Fruit fly (Drosophila melanogaster): ENCODE results near the gene CG11679.

DNA sequence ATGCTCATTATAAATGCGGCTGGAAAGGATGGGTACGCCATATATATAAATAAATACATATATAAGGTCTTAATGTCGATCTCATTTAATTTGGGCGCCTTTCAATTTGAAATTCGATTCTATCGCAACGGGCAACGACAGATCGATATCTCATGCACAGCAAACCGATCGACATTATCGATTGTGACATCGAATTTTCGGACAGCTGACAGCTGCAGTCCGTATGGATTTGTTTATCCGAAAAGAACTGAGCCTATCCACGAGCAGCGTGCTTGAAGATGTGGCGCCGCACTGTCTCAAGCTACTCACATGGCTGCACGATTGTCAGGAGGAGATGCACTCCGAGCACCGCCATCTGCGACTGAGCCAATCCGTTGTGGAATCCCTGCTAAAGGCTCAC, 6.8 kb downstream of the CG11679 start, which contains the start of gene CG8191:
- TF ChIP-seq CG32006 (GFP tag; optimal IDR thresholded peaks at IDR 0.05) = no peak
- TF ChIP-seq CG10669 (GFP tag; optimal IDR thresholded peaks at IDR 0.05) = no peak
- no peak for TF ChIP-seq Blimp-1 (GFP tag; optimal IDR thresholded peaks at IDR 0.05)
- TF ChIP-seq salr (GFP tag; optimal IDR thresholded peaks at IDR 0.05) = no peak
- no peak for TF ChIP-seq Eip75B (GFP tag; optimal IDR thresholded peaks at IDR 0.05)

All from whole organism, prepupa.